Fruit fly (Drosophila melanogaster) whole organism, wandering third instar larva: ENCODE results near the gene RpS15Aa.
A peak's percentile ranks its signal among the peaks of the same experiment; 100 is the strongest.

Source experiments
- Abd-B ChIP-seq: fragments of >200 bp; optimal IDR thresholded peaks from 2 replicates; lab custom pipeline; 2017; ENCODE audit warnings: missing biosample characterization, missing genetic modification characterization
- CrebA ChIP-seq: fragments of 200-800 bp; sonication (Bioruptor generic); optimal IDR thresholded peaks from 2 replicates; lab custom pipeline; 2016; ENCODE audit warnings: missing biosample characterization, mild to moderate bottlenecking, missing genetic modification characterization, borderline replicate concordance
- Dfd ChIP-seq: fragments of >200 bp; optimal IDR thresholded peaks from 2 replicates; lab custom pipeline; 2017; ENCODE audit warnings: missing biosample characterization, missing genetic modification characterization
- Dif ChIP-seq: fragments of 200-275, 200-300 bp; sonication (Bioruptor generic); optimal IDR thresholded peaks from 2 replicates; lab custom pipeline; 2018; ENCODE audit warnings: missing biosample characterization, missing genetic modification characterization; ENCODE audit not compliant: partially characterized antibody
- GATAd ChIP-seq: sonication (Bioruptor generic); optimal IDR thresholded peaks from 2 replicates; lab custom pipeline; 2016; ENCODE audit warnings: missing biosample characterization, missing genetic modification characterization
- HLH106 ChIP-seq: fragments of 200-800 bp; optimal IDR thresholded peaks from 3 replicates; lab custom pipeline; 2019; ENCODE audit warnings: missing biosample characterization, mild to moderate bottlenecking, missing genetic modification characterization, moderate library complexity
- Jra ChIP-seq: sonication (Bioruptor generic); optimal IDR thresholded peaks from 2 replicates; lab custom pipeline; 2016; ENCODE audit warnings: missing biosample characterization, missing genetic modification characterization
- Mio ChIP-seq: sonication (Bioruptor generic); optimal IDR thresholded peaks from 2 replicates; lab custom pipeline; 2016; ENCODE audit warnings: missing biosample characterization, missing genetic modification characterization
- Myc ChIP-seq: fragments of >200 bp; optimal IDR thresholded peaks from 2 replicates; lab custom pipeline; 2017
- N ChIP-seq: fragments of >200 bp; optimal IDR thresholded peaks from 2 replicates; lab custom pipeline; 2018; ENCODE audit warnings: missing biosample characterization, missing external identifiers, missing genetic modification characterization
- OdsH ChIP-seq: fragments of 200-800 bp; sonication (Bioruptor generic); optimal IDR thresholded peaks from 2 replicates; lab custom pipeline; 2016; ENCODE audit warnings: missing biosample characterization, mild to moderate bottlenecking, missing genetic modification characterization
- Rel ChIP-seq, 2 experiments: fragments of 200-800 bp; sonication (Bioruptor generic) in 1 of 2; optimal IDR thresholded peaks; 2 replicates in 1 of 2; 3 replicates in 1 of 2; lab custom pipeline; 2016 to 2019; ENCODE audit warnings: mild to moderate bottlenecking in 2 of 2, missing biosample characterization in 2 of 2, missing genetic modification characterization in 2 of 2, moderate library complexity in 1 of 2
- Sp1 ChIP-seq: fragments of 200-800 bp; sonication (Bioruptor generic); optimal IDR thresholded peaks from 3 replicates; lab custom pipeline; 2019; ENCODE audit warnings: missing biosample characterization, mild to moderate bottlenecking, missing genetic modification characterization, moderate library complexity
- br ChIP-seq: fragments of 200-800 bp; sonication (Bioruptor generic); optimal IDR thresholded peaks from 2 replicates; lab custom pipeline; 2016; ENCODE audit warnings: missing biosample characterization, missing genetic modification characterization
- dmrt93B ChIP-seq: fragments of 200-800 bp; sonication (Bioruptor generic); optimal IDR thresholded peaks from 2 replicates; lab custom pipeline; 2018; ENCODE audit warnings: missing biosample characterization, mild to moderate bottlenecking, missing genetic modification characterization
- dsf ChIP-seq: sonication (Bioruptor generic); optimal IDR thresholded peaks from 2 replicates; lab custom pipeline; 2016; ENCODE audit warnings: missing biosample characterization, missing genetic modification characterization, borderline replicate concordance
- ey ChIP-seq: fragments of 200-800 bp; sonication (Bioruptor generic); optimal IDR thresholded peaks from 2 replicates; lab custom pipeline; 2016; ENCODE audit warnings: missing biosample characterization, missing genetic modification characterization
- foxo ChIP-seq, 2 experiments: fragments of 200-800 bp; sonication (Bioruptor generic); optimal IDR thresholded peaks; 2 replicates in 1 of 2; 3 replicates in 1 of 2; lab custom pipeline; 2016 to 2017; ENCODE audit warnings: missing biosample characterization in 2 of 2, missing genetic modification characterization in 2 of 2
- fru ChIP-seq: fragments of 200-800 bp; sonication (Bioruptor generic); optimal IDR thresholded peaks from 3 replicates; lab custom pipeline; 2016; ENCODE audit warnings: missing biosample characterization, mild to moderate bottlenecking, missing genetic modification characterization
- h ChIP-seq: fragments of 200-800 bp; sonication (Bioruptor generic); optimal IDR thresholded peaks from 3 replicates; lab custom pipeline; 2016; ENCODE audit warnings: missing biosample characterization, mild to moderate bottlenecking, missing genetic modification characterization
- jim ChIP-seq: fragments of 175-275, 200-325 bp; sonication (Bioruptor generic); optimal IDR thresholded peaks from 2 replicates; lab custom pipeline; 2016; ENCODE audit warnings: missing biosample characterization, mild to moderate bottlenecking, missing genetic modification characterization
- pan ChIP-seq: fragments of >200 bp; optimal IDR thresholded peaks from 2 replicates; lab custom pipeline; 2017
- psq ChIP-seq: fragments of 200-800 bp; sonication (Bioruptor generic); optimal IDR thresholded peaks from 3 replicates; lab custom pipeline; 2017; ENCODE audit warnings: missing biosample characterization, mild to moderate bottlenecking, missing genetic modification characterization, moderate library complexity
- sage ChIP-seq: fragments of 200-800 bp; sonication (Bioruptor generic); optimal IDR thresholded peaks from 2 replicates; lab custom pipeline; 2016; ENCODE audit warnings: missing biosample characterization, mild to moderate bottlenecking, missing genetic modification characterization
- sv ChIP-seq: fragments of 200-800 bp; sonication (Bioruptor generic); optimal IDR thresholded peaks from 3 replicates; lab custom pipeline; 2016; ENCODE audit warnings: missing biosample characterization, missing genetic modification characterization
- woc ChIP-seq: sonication (Bioruptor generic); optimal IDR thresholded peaks from 2 replicates; lab custom pipeline; 2016; ENCODE audit warnings: missing biosample characterization, mild to moderate bottlenecking, missing genetic modification characterization

The RpS15Aa gene

DNA sequence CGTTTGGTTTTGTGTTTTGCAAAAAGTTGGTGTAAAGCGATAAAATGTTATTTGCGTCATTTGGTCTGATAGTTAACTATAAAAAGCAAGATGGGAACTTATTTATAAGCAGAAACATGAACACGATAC is 34.1 kb downstream of the RpS15Aa start, which contains the start of gene IP3K2:
Gene IP3K2, plus strand, starts transcription at position 107 of the 129 bp plus-strand sequence.
- TF ChIP-seq dsf (GFP tag; lab: Kevin White, UChicago) = no peak
- no peak for TF ChIP-seq Jra (GFP tag; lab: Kevin White, UChicago)
- TF ChIP-seq Mio (GFP tag; lab: Kevin White, UChicago) = no peak
- no peak for TF ChIP-seq br (GFP tag; lab: Kevin White, UChicago)
- no peak for TF ChIP-seq sage (GFP tag; lab: Kevin White, UChicago)
- TF ChIP-seq pan (lab: Kevin White, UChicago) = no peak
- no peak for TF ChIP-seq Dfd
- no peak for TF ChIP-seq fru (GFP tag; lab: Kevin White, UChicago)

DNA sequence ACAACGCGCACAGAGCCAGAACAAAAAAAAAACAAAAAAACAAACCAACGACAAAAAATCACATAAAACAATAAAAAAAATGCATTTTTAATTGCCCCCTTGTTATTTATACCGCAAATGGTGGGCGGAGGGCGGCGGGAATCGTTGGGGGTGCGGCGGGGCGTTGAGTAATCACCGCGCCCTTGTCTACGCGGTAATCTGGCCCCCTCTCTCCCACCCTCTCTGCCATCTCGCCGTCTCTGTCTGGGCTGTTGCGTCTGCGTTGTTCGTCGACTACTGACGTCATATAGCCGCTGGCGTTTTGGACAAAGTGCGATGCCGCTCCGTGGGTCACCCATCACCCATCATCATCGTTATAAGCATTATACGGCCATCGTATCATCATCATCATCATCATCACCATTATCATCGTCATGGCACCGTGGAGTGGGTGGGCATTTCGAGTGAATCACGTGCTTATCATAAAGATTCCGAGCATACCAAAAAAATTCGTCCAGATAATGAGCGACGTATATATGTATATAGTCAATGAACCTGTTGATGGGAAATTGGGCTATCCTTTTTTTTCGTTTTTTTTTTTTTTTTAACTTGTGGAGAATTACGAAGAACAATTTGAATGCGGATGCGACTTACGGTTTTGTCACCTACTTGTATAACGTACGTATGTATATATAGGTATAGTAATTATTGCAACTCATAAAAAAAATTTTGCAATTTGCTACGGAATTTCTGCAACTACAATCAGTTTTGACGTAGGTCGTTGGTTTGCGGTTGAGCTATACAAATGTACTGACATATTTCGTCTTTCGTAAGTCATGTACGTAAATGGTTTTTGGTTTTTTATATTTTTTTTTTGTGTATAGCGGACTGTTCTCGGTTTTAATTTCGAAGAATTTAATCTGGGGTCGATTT is 34.6 kb downstream of the RpS15Aa start:
- TF ChIP-seq ey = no peak
- peak; percentile 73 for TF ChIP-seq Sp1 (GFP tag; lab: Kevin White, UChicago)
- no peak for TF ChIP-seq Rel (GFP tag; optimal IDR thresholded peaks at IDR 0.05; lab: Kevin White, UChicago)
- peak; percentile 74 for TF ChIP-seq Rel (tag; optimal IDR thresholded peaks at IDR 0.05; lab: Kevin White, UChicago)
- TF ChIP-seq h (GFP tag; lab: Kevin White, UChicago) = peak; percentile 11
- TF ChIP-seq psq (GFP tag; lab: Kevin White, UChicago) = peak; percentile 13
- TF ChIP-seq GATAd = no peak
- TF ChIP-seq Jra (GFP tag; lab: Kevin White, UChicago) = peak; percentile 27

DNA sequence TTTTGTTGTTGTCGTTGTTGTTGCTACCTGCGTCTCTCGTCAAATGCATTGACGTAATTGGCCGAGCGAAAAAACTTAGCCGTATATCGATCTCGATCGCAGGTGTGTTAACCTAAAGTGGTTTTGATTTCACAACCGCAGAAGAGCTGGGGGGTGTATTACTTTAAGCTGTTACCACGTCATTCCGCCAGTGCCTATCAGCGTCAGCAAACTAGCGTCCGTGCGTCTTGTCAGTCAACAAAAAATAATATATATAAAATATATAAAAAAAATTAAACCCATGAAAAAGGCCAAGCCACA is 35.2 kb downstream of the RpS15Aa start, which contains the start of gene CG1764:
Gene CG1764, minus strand, starts transcription at position 101 of the 300 bp plus-strand sequence.
- TF ChIP-seq jim = no peak
- TF ChIP-seq Dif (GFP tag; lab: Kevin White, UChicago) = no peak
- TF ChIP-seq, all 38 proteins: peak for 0

DNA sequence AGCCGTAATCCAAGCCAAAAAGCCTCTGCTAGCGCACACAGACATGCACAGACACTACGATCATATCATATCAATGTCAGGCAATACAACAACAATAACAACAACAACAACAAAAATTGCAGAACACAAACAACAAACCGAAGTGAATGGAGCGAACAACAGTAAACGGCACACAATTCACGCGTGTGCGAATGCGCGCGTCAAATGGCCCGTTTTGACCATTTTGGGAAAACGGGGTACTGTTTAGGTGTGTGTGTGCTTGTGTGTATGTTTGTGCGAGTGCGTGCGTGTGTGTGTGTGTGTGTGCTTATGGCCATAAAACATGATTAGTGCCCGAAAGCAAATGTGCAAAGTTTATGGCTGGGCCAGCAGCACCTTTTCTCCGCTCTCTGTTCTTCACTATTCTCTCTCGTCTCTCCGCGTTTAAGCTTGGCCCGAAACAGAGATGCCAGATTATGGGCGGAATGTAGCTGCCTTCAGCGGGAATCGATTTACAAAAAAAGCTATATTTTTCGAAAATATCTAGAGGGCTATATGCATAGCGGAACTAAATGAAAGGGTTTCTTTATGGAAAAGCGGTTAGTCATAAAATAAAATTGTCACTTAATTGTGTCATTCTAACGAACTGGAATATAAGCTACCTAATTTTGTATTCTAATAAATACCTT is 36.5 kb downstream of the RpS15Aa start:
- TF ChIP-seq OdsH (no peak), Myc (lab: Kevin White, UChicago) (peak; percentile 59), woc (GFP tag; lab: Kevin White, UChicago) (peak; percentile 30), Rel (GFP tag; optimal IDR thresholded peaks at IDR 0.05; lab: Kevin White, UChicago) (no peak), Rel (tag; optimal IDR thresholded peaks at IDR 0.05; lab: Kevin White, UChicago) (no peak), Abd-B (GFP tag; lab: Kevin White, UChicago) (no peak), dmrt93B (no peak), Dif (GFP tag; lab: Kevin White, UChicago) (peak; percentile 17)

DNA sequence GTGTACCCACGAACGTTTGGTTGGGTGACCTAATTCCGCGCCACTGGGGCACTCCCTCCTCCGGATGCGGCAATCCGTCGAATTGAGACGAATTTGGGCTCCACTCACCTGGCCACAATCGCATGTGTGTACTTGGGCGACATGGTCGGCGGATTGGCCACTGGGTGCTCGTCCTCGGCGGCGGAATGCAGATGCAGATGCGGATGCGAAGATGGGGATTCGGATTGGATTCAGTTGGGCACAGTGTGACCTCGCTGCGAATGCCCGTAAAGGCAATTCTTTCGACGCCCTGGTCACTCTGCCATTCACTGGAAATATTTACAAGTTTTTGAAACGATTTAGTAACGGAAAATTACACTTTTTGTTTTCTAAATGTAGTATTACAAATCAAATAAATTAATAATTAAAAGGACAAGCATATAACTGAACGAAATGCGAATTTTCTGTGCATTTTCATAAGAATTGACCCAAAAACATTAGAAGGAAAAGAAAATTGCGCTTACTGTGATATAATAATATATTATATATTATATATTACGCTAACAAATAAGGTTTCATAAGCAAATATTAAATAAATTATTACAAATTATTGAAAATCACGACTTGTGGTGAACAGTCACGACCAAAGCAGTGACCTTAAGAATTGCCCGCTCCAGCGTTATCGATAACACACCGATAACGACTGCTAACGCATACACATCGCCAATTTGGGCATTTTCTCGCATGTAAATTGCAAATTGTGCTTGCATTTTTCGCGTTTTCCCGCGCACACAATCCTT is 40.9 kb downstream of the RpS15Aa start, which contains the start of gene CG1622:
Gene CG1622, plus strand, starts transcription at position 678 of the 779 bp plus-strand sequence.
- TF ChIP-seq h (GFP tag; lab: Kevin White, UChicago) = no peak
- no peak for TF ChIP-seq pan (lab: Kevin White, UChicago)
- TF ChIP-seq Rel (GFP tag; optimal IDR thresholded peaks at IDR 0.05; lab: Kevin White, UChicago) = no peak
- TF ChIP-seq Rel (tag; optimal IDR thresholded peaks at IDR 0.05; lab: Kevin White, UChicago) = peak; percentile 56
- no peak for TF ChIP-seq Dfd
- TF ChIP-seq sage (GFP tag; lab: Kevin White, UChicago) = no peak
- no peak for TF ChIP-seq dsf (GFP tag; lab: Kevin White, UChicago)
- no peak for TF ChIP-seq N (GFP tag; lab: Kevin White, UChicago)
- peak; percentile 14 for TF ChIP-seq sv (GFP tag; lab: Kevin White, UChicago)
- TF ChIP-seq HLH106 (tag; lab: Kevin White, UChicago) = peak; percentile 59
- TF ChIP-seq psq (GFP tag; lab: Kevin White, UChicago) = peak; percentile 32
- no peak for TF ChIP-seq Myc (lab: Kevin White, UChicago)
- TF ChIP-seq Sp1 (GFP tag; lab: Kevin White, UChicago) = peak; percentile 42
- TF ChIP-seq CrebA = no peak
- TF ChIP-seq foxo (GFP tag; optimal IDR thresholded peaks at IDR 0.05; lab: Kevin White, UChicago) = peak in 1 of 2 experiments; percentile 49
